Worm (Caenorhabditis elegans) whole organism, L1 larva: ENCODE measurements around the gene cdh-7.

Experiments
- C04F5.9 ChIP-seq: sonication (generic microtip); optimal IDR thresholded peaks from 2 replicates; lab custom pipeline; 2016; ENCODE audit warnings: missing genetic modification characterization, missing compliant biosample characterization
- C16A3.4 ChIP-seq: fragments of 150-350 bp; optimal IDR thresholded peaks from 2 replicates; lab custom pipeline; 2014; ENCODE audit warnings: missing biosample characterization, missing genetic modification characterization
- C34B4.2 ChIP-seq: sonication (generic microtip); optimal IDR thresholded peaks from 2 replicates; lab custom pipeline; 2017; ENCODE audit warnings: mild to moderate bottlenecking, missing genetic modification characterization, missing compliant biosample characterization
- F16B12.6 ChIP-seq: fragments of 150-350 bp; optimal IDR thresholded peaks from 2 replicates; lab custom pipeline; 2014; ENCODE audit warnings: missing biosample characterization, missing genetic modification characterization
- aha-1 ChIP-seq: fragments of 150-350 bp; optimal IDR thresholded peaks from 2 replicates; lab custom pipeline; 2014; ENCODE audit warnings: missing biosample characterization, missing genetic modification characterization
- blmp-1 ChIP-seq: fragments of 150-350 bp; optimal IDR thresholded peaks from 2 replicates; lab custom pipeline; 2014; ENCODE audit warnings: missing biosample characterization, missing genetic modification characterization
- ceh-63 ChIP-seq: fragments of 200-800 bp; sonication (Bioruptor generic); optimal IDR thresholded peaks from 2 replicates; lab custom pipeline; 2018; ENCODE audit warnings: mild to moderate bottlenecking, missing genetic modification characterization, missing compliant biosample characterization
- ceh-8 ChIP-seq: fragments of 200-800 bp; sonication (Bioruptor generic); optimal IDR thresholded peaks from 2 replicates; lab custom pipeline; 2018; ENCODE audit warnings: mild to moderate bottlenecking, missing genetic modification characterization, moderate library complexity, missing compliant biosample characterization
- ceh-82 ChIP-seq, 3 experiments: fragments of 150-350 bp in 1 of 3; sonication (generic microtip) in 2 of 3; optimal IDR thresholded peaks; 2 replicates each; lab custom pipeline; 2014 to 2017; ENCODE audit warnings: missing biosample characterization in 3 of 3, missing genetic modification characterization in 3 of 3
- ceh-88 ChIP-seq: fragments of 200-800 bp; sonication (Bioruptor generic); IDR thresholded peaks from 2 replicates; pipeline ENCODE4 v1.3.6; 2022; ENCODE audit warnings: missing genetic modification characterization, missing compliant biosample characterization
- ces-1 ChIP-seq: fragments of 150-350 bp; optimal IDR thresholded peaks from 2 replicates; lab custom pipeline; 2014; ENCODE audit warnings: missing biosample characterization, missing genetic modification reagents, missing genetic modification characterization
- dpl-1 ChIP-seq, 3 experiments: fragments of 150-350 bp in 2 of 3; sonication (generic microtip) in 1 of 3; optimal IDR thresholded peaks; 2 replicates each; lab custom pipeline; 2014 to 2017; ENCODE audit warnings: missing biosample characterization in 3 of 3, missing genetic modification characterization in 3 of 3, missing genetic modification reagents in 3 of 3
- dsc-1 ChIP-seq: sonication (generic microtip); optimal IDR thresholded peaks from 2 replicates; lab custom pipeline; 2016; ENCODE audit warnings: mild to moderate bottlenecking, missing genetic modification characterization, missing compliant biosample characterization
- egl-13 ChIP-seq: sonication (generic microtip); optimal IDR thresholded peaks from 2 replicates; lab custom pipeline; 2016; ENCODE audit warnings: missing genotype, missing genetic modification reagents, missing genetic modification characterization, missing compliant biosample characterization
- elt-2 ChIP-seq: sonication (generic microtip); optimal IDR thresholded peaks from 2 replicates; lab custom pipeline; 2016; ENCODE audit warnings: missing genetic modification characterization, mild to moderate bottlenecking, inconsistent platforms, missing compliant biosample characterization, missing genetic modification reagents
- elt-3 ChIP-seq, 6 experiments: fragments of 150-350 bp in 1 of 6; sonication (generic microtip); optimal IDR thresholded peaks; 2 replicates each; lab custom pipeline; 2017 to 2018; ENCODE audit warnings: missing biosample characterization in 6 of 6, missing genetic modification characterization in 6 of 6, inconsistent platforms in 1 of 6
- fkh-10 ChIP-seq: sonication (generic microtip); optimal IDR thresholded peaks from 2 replicates; lab custom pipeline; 2017; ENCODE audit warnings: missing biosample characterization, missing genetic modification reagents, missing genetic modification characterization
- grh-1 ChIP-seq: fragments of 200-800 bp; sonication (Bioruptor generic); IDR thresholded peaks from 2 replicates; pipeline ENCODE4 v1.3.6; 2022; ENCODE audit warnings: missing genetic modification reagents, missing genetic modification characterization, missing compliant biosample characterization
- hlh-4 ChIP-seq: sonication (generic microtip); optimal IDR thresholded peaks from 2 replicates; lab custom pipeline; 2016; ENCODE audit warnings: mild to moderate bottlenecking, missing genetic modification characterization, missing compliant biosample characterization
- irx-1 ChIP-seq: sonication (generic microtip); optimal IDR thresholded peaks from 2 replicates; lab custom pipeline; 2016; ENCODE audit warnings: missing genetic modification characterization, missing compliant biosample characterization
- lin-14 ChIP-seq: fragments of 200-800 bp; sonication (Bioruptor generic); optimal IDR thresholded peaks from 2 replicates; lab custom pipeline; 2018; ENCODE audit warnings: mild to moderate bottlenecking, missing genetic modification characterization, moderate library complexity, missing compliant biosample characterization
- lin-15B ChIP-seq: fragments of 150-350 bp; sonication (generic microtip); optimal IDR thresholded peaks from 3 replicates; lab custom pipeline; 2014; ENCODE audit warnings: missing biosample characterization, missing genetic modification characterization
- lin-39 ChIP-seq: fragments of 150-350 bp; optimal IDR thresholded peaks from 2 replicates; lab custom pipeline; 2014; ENCODE audit warnings: missing biosample characterization, missing genetic modification reagents, missing genetic modification characterization
- lir-3 ChIP-seq: sonication (generic microtip); optimal IDR thresholded peaks from 2 replicates; lab custom pipeline; 2016; ENCODE audit warnings: mild to moderate bottlenecking, missing genetic modification characterization, moderate library complexity, missing compliant biosample characterization; ENCODE audit not compliant: poor library complexity
- lsy-2 ChIP-seq, 2 experiments: fragments of 150-350 bp; optimal IDR thresholded peaks; 2 replicates each; lab custom pipeline; 2014; ENCODE audit warnings: missing biosample characterization in 2 of 2, missing genetic modification characterization in 2 of 2
- mab-9 ChIP-seq: fragments of 200-800 bp; sonication (Bioruptor generic); IDR thresholded peaks from 2 replicates; pipeline ENCODE4 v1.3.6; 2022; ENCODE audit warnings: missing genetic modification reagents, missing genetic modification characterization, missing compliant biosample characterization
- mdl-1 ChIP-seq, 2 experiments: fragments of 150-350 bp; optimal IDR thresholded peaks; 2 replicates each; lab custom pipeline; 2014 to 2017; ENCODE audit warnings: missing biosample characterization in 2 of 2, missing genetic modification characterization in 2 of 2, inconsistent platforms in 1 of 2
- mef-2 ChIP-seq: fragments of 150-350 bp; optimal IDR thresholded peaks from 2 replicates; lab custom pipeline; 2014; ENCODE audit warnings: missing biosample characterization, missing genetic modification characterization
- nhr-19 ChIP-seq: fragments of 200-800 bp; sonication (Bioruptor generic); conservative IDR thresholded peaks from 2 replicates; pipeline ENCODE4 v1.3.6; 2022; ENCODE audit warnings: missing genetic modification characterization, missing compliant biosample characterization
- nhr-20 ChIP-seq: sonication (generic microtip); optimal IDR thresholded peaks from 2 replicates; lab custom pipeline; 2016; ENCODE audit warnings: mild to moderate bottlenecking, missing genetic modification characterization, missing compliant biosample characterization
- nhr-237 ChIP-seq: fragments of 150-350 bp; optimal IDR thresholded peaks from 2 replicates; lab custom pipeline; 2014; ENCODE audit warnings: missing biosample characterization, missing genetic modification characterization
- nhr-28 ChIP-seq: fragments of 150-350 bp; optimal IDR thresholded peaks from 2 replicates; lab custom pipeline; 2014; ENCODE audit warnings: missing biosample characterization, missing genetic modification characterization
- nhr-71 ChIP-seq: sonication (generic microtip); optimal IDR thresholded peaks from 2 replicates; lab custom pipeline; 2016; ENCODE audit warnings: mild to moderate bottlenecking, missing genetic modification characterization, moderate library complexity, missing compliant biosample characterization
- nhr-76 ChIP-seq: sonication (generic microtip); optimal IDR thresholded peaks from 2 replicates; lab custom pipeline; 2017; ENCODE audit warnings: missing biosample characterization, missing genetic modification characterization
- nhr-77 ChIP-seq: fragments of 150-350 bp; optimal IDR thresholded peaks from 2 replicates; lab custom pipeline; 2014; ENCODE audit warnings: missing biosample characterization, missing genetic modification characterization
- nhr-85 ChIP-seq: sonication (generic microtip); peaks from one replicate; lab custom pipeline; 2016; ENCODE audit warnings: missing genetic modification characterization, inconsistent platforms, missing compliant biosample characterization
- pag-3 ChIP-seq: sonication (generic microtip); optimal IDR thresholded peaks from 2 replicates; lab custom pipeline; 2017; ENCODE audit warnings: missing genetic modification characterization, mild to moderate bottlenecking, missing compliant biosample characterization, antibody characterized with exemption, borderline replicate concordance; ENCODE audit not compliant: insufficient read depth
- pax-3 ChIP-seq: fragments of 200-800 bp; sonication (Bioruptor generic); optimal IDR thresholded peaks from 2 replicates; lab custom pipeline; 2018; ENCODE audit warnings: mild to moderate bottlenecking, missing genetic modification characterization, moderate library complexity, missing compliant biosample characterization
- rnt-1 ChIP-seq: sonication (generic microtip); optimal IDR thresholded peaks from 2 replicates; lab custom pipeline; 2016; ENCODE audit warnings: mild to moderate bottlenecking, missing genetic modification characterization, moderate library complexity, missing compliant biosample characterization
- skn-1 ChIP-seq: fragments of 150-350 bp; optimal IDR thresholded peaks from 2 replicates; lab custom pipeline; 2014; ENCODE audit warnings: missing biosample characterization, missing genetic modification characterization
- snu-23 ChIP-seq: sonication (generic microtip); optimal IDR thresholded peaks from 2 replicates; lab custom pipeline; 2016; ENCODE audit warnings: missing genetic modification characterization, missing compliant biosample characterization
- sox-4 ChIP-seq: sonication (generic microtip); optimal IDR thresholded peaks from 2 replicates; lab custom pipeline; 2016; ENCODE audit warnings: missing genetic modification characterization, missing compliant biosample characterization
- sptf-1 ChIP-seq: fragments of 150-350 bp; optimal IDR thresholded peaks from 2 replicates; lab custom pipeline; 2014; ENCODE audit warnings: missing biosample characterization, missing genetic modification characterization
- tbx-2 ChIP-seq: sonication (generic microtip); optimal IDR thresholded peaks from 2 replicates; lab custom pipeline; 2016; ENCODE audit warnings: missing genetic modification characterization, missing compliant biosample characterization
- tlp-1 ChIP-seq: fragments of 150-350 bp; optimal IDR thresholded peaks from 2 replicates; lab custom pipeline; 2014; ENCODE audit warnings: missing biosample characterization, missing genetic modification characterization
- unc-130 ChIP-seq: fragments of 150-350 bp; optimal IDR thresholded peaks from 2 replicates; lab custom pipeline; 2017; ENCODE audit warnings: missing biosample characterization, missing genetic modification characterization, inconsistent platforms
- unc-30 ChIP-seq: sonication (generic microtip); optimal IDR thresholded peaks from 2 replicates; lab custom pipeline; 2017; ENCODE audit warnings: missing biosample characterization, missing genetic modification characterization
- unc-86 ChIP-seq: sonication (generic microtip); optimal IDR thresholded peaks from 2 replicates; lab custom pipeline; 2016; ENCODE audit warnings: missing genetic modification characterization, missing compliant biosample characterization
- vab-15 ChIP-seq: sonication (generic microtip); optimal IDR thresholded peaks from 2 replicates; lab custom pipeline; 2017; ENCODE audit warnings: missing genotype, mild to moderate bottlenecking, missing genetic modification characterization, missing compliant biosample characterization
- xbp-1 ChIP-seq: sonication (generic microtip); optimal IDR thresholded peaks from 2 replicates; lab custom pipeline; 2016; ENCODE audit warnings: missing genetic modification characterization, missing compliant biosample characterization
- zag-1 ChIP-seq: fragments of 150-350 bp; optimal IDR thresholded peaks from 2 replicates; lab custom pipeline; 2014; ENCODE audit warnings: missing biosample characterization, missing genetic modification characterization
- ztf-11 ChIP-seq, 2 experiments: sonication (generic microtip); optimal IDR thresholded peaks; 2 replicates each; lab custom pipeline; 2016 to 2017; ENCODE audit warnings: missing genetic modification characterization in 2 of 2, missing biosample characterization in 1 of 2, missing compliant biosample characterization in 1 of 2
- ztf-4 ChIP-seq: fragments of 150-350 bp; optimal IDR thresholded peaks from 2 replicates; lab custom pipeline; 2014; ENCODE audit warnings: missing biosample characterization, missing genetic modification characterization

cdh-7 gene

DNA sequence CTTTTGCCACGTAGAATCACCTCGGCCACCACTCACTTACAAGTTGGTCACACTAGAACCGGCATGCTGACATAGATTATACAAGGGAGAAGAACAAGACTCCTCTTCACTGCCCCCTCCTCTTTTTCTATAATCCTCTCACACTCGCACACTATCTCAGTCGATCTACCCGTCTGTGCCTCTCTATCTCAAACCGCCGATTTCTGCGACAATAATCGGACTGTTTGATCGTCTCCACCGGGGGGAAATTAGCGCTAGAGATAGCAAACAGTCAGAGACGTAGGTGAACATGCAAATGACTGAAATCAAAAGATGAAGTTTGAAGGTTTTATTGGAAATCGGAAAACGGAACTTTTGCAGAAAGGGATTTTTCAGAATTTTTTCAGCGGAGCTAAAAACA is 20.6 kb upstream of the cdh-7 start (continued):
- peak; percentile 84 for TF ChIP-seq blmp-1 (tag; lab: Kevin White, UChicago)
- no peak for TF ChIP-seq mef-2 (tag; lab: Kevin White, UChicago)
- peak; percentile 43 for TF ChIP-seq nhr-237 (tag; lab: Kevin White, UChicago)
- peak; percentile 3 to 40 (median 6) for TF ChIP-seq ceh-82 (tag; optimal IDR thresholded peaks at IDR 0.05; lab: Kevin White, UChicago)
- TF ChIP-seq elt-2, result peak; percentile 74
- no peak for TF ChIP-seq tlp-1 (tag; lab: Kevin White, UChicago)
- TF ChIP-seq ztf-4 (tag; lab: Kevin White, UChicago), result peak; percentile 47
- peak; percentile 38 for TF ChIP-seq vab-15 (tag; lab: Kevin White, UChicago)
- no peak for TF ChIP-seq fkh-10 (GFP tag; lab: Kevin White, UChicago)
- TF ChIP-seq grh-1 (GFP tag; lab: Robert Waterston, UW), result peak; percentile 85
- peak; percentile 96 for TF ChIP-seq nhr-20 (tag; lab: Kevin White, UChicago)
- TF ChIP-seq snu-23, result peak; percentile 87
- no peak for TF ChIP-seq egl-13 (tag; lab: Kevin White, UChicago)
- TF ChIP-seq tbx-2, result peak; percentile 78
- peak; percentile 91 for TF ChIP-seq lin-14 (GFP tag; lab: Kevin White, UChicago)
- TF ChIP-seq mdl-1 (tag; optimal IDR thresholded peaks at IDR 0.05; lab: Kevin White, UChicago), result peak in 1 of 2 experiments; percentile 80
- TF ChIP-seq lin-39 (tag; lab: Kevin White, UChicago), result no peak
- no peak for TF ChIP-seq mab-9 (GFP tag; lab: Robert Waterston, UW)
- TF ChIP-seq ces-1 (GFP tag; lab: Kevin White, UChicago), result no peak
- TF ChIP-seq elt-3 (tag; optimal IDR thresholded peaks at IDR 0.05; lab: Kevin White, UChicago), result peak in 2 of 6 experiments; percentile 34 to 81
- TF ChIP-seq skn-1 (tag; lab: Kevin White, UChicago), result peak; percentile 53
- no peak for TF ChIP-seq nhr-76 (tag; lab: Kevin White, UChicago)
- no peak for TF ChIP-seq unc-86 (tag; lab: Kevin White, UChicago)
- no peak for TF ChIP-seq sox-4
- no peak for TF ChIP-seq unc-30 (tag; lab: Kevin White, UChicago)
- no peak for TF ChIP-seq pax-3 (tag; lab: Kevin White, UChicago)
- TF ChIP-seq F16B12.6 (tag; lab: Kevin White, UChicago), result no peak
- TF ChIP-seq nhr-85 (tag; lab: Kevin White, UChicago), result peak; percentile 95
- no peak for TF ChIP-seq ceh-8 (GFP tag; lab: Kevin White, UChicago)
- no peak for TF ChIP-seq dsc-1 (tag; lab: Kevin White, UChicago)
- peak; percentile 54 for TF ChIP-seq rnt-1 (tag; lab: Kevin White, UChicago)
- no peak for TF ChIP-seq zag-1 (tag; lab: Kevin White, UChicago)
- peak; percentile 57 for TF ChIP-seq irx-1 (tag; lab: Kevin White, UChicago)
- TF ChIP-seq unc-130 (tag; lab: Kevin White, UChicago), result no peak
- no peak for TF ChIP-seq pag-3
- no peak for TF ChIP-seq hlh-4
- peak; percentile 35 for TF ChIP-seq nhr-28 (tag; lab: Kevin White, UChicago)
- no peak for TF ChIP-seq lin-15B (tag; lab: Kevin White, UChicago)
- peak; percentile 70 for TF ChIP-seq nhr-19
- TF ChIP-seq dpl-1 (GFP tag; optimal IDR thresholded peaks at IDR 0.05; lab: Kevin White, UChicago), result peak; percentile 43 to 64 (median 46)
- TF ChIP-seq nhr-71 (tag; lab: Kevin White, UChicago), result peak; percentile 86
- TF ChIP-seq aha-1, result no peak
- peak; percentile 73 for TF ChIP-seq lir-3 (tag; lab: Kevin White, UChicago)
- no peak for TF ChIP-seq ztf-11 (tag; optimal IDR thresholded peaks at IDR 0.05; lab: Kevin White, UChicago)
- TF ChIP-seq ceh-63 (GFP tag; lab: Kevin White, UChicago), result no peak
- TF ChIP-seq ceh-88 (GFP tag; lab: Robert Waterston, UW), result 0 out of 2 replicates have a peak, but pooled peaks have one; percentile 10
- TF ChIP-seq xbp-1 (tag; lab: Kevin White, UChicago), result peak; percentile 58
- TF ChIP-seq C34B4.2, result no peak
- TF ChIP-seq C04F5.9 (tag; lab: Kevin White, UChicago), result peak; percentile 20
- TF ChIP-seq sptf-1, result no peak
- TF ChIP-seq lsy-2 (tag; optimal IDR thresholded peaks at IDR 0.05; lab: Kevin White, UChicago), result peak; percentile 62 to 68
- TF ChIP-seq C16A3.4 (tag; lab: Kevin White, UChicago), result peak; percentile 62
- TF ChIP-seq nhr-77 (tag; lab: Kevin White, UChicago), result peak; percentile 96
